Worm (Caenorhabditis elegans) whole organism, L1 larva: ENCODE data around the gene Y37E11AL.12.

Experiments used
- hlh-17 ChIP-seq: fragments of 200-800 bp; sonication (Bioruptor generic); optimal IDR thresholded peaks from 2 replicates; lab custom pipeline; 2018; ENCODE audit warnings: missing genetic modification characterization, mild to moderate bottlenecking, missing compliant biosample characterization, moderate library complexity, borderline replicate concordance
- mep-1 ChIP-seq: fragments of 150-350 bp; optimal IDR thresholded peaks from 2 replicates; lab custom pipeline; 2014; ENCODE audit warnings: missing biosample characterization, missing genetic modification characterization
- nhr-77 ChIP-seq: fragments of 150-350 bp; optimal IDR thresholded peaks from 2 replicates; lab custom pipeline; 2014; ENCODE audit warnings: missing biosample characterization, missing genetic modification characterization

DNA sequence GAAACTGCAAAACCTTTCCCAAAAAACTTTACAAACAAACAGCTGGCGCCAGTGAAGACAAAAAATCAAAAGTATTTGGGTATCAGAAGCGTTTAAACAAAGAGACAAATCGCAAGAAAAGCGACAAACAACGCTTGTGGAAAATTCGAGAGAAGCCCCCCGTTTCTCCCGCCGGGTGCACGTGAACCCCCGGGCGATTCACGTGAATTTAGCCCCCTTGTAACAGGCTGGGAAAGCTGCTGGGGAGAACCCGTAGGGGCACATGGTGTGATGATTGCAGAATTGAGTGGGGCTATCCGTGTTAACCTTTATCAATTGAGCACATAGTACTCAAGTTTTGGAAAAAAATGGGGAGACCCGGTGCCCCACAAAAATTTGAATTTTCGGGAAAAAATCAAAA is 47.6 kb downstream of the Y37E11AL.12 start:
- TF ChIP-seq nhr-77 (tag; lab: Kevin White, UChicago) (peak; percentile 27), hlh-17 (GFP tag; lab: Kevin White, UChicago) (no peak), mep-1 (tag; lab: Kevin White, UChicago) (no peak)
